Worm (Caenorhabditis elegans): Measurements from ENCODE around the gene srh-281.

The srh-281 gene

ce11 chrV:16162124-16162735 is 28.4 kb upstream of the srh-281 start, which contains the start of the genes str-109 and F10A3.11:
Gene str-109, minus strand, starts transcription at chrV:16162224.
Gene F10A3.11, plus strand, starts transcription at chrV:16162685.
- TF ChIP-seq egl-5 (tag; optimal IDR thresholded peaks at IDR 0.05) (no peak), aly-2 (tag; optimal IDR thresholded peaks at IDR 0.05) (no peak), ztf-4 (tag; optimal IDR thresholded peaks at IDR 0.05) (no peak), snpc-4 (tag; optimal IDR thresholded peaks at IDR 0.05) (no peak), ceh-9 (tag; optimal IDR thresholded peaks at IDR 0.05) (no peak), egl-27 (tag; optimal IDR thresholded peaks at IDR 0.05) (no peak), unc-62 (GFP tag; optimal IDR thresholded peaks at IDR 0.05) (no peak), nhr-25 (tag; optimal IDR thresholded peaks at IDR 0.05) (no peak), zag-1 (tag; optimal IDR thresholded peaks at IDR 0.05) (no peak), elt-2 (tag; optimal IDR thresholded peaks at IDR 0.05) (no peak), fkh-2 (tag; optimal IDR thresholded peaks at IDR 0.05) (no peak), nhr-28 (tag; optimal IDR thresholded peaks at IDR 0.05) (no peak), nfya-1 (tag; optimal IDR thresholded peaks at IDR 0.05; ENCODE audit: insufficient read depth) (no peak)

- TF ChIP-seq ceh-9 (tag; optimal IDR thresholded peaks at IDR 0.05) (no peak), aly-2 (tag; optimal IDR thresholded peaks at IDR 0.05) (no peak), nhr-23 (tag; optimal IDR thresholded peaks at IDR 0.05) (no peak), eor-1 (tag; optimal IDR thresholded peaks at IDR 0.05) (no peak), pha-4 (tag; optimal IDR thresholded peaks at IDR 0.05) (no peak), fos-1 (tag; optimal IDR thresholded peaks at IDR 0.05) (no peak), fkh-2 (tag; optimal IDR thresholded peaks at IDR 0.05) (no peak), daf-12 (tag; optimal IDR thresholded peaks at IDR 0.05) (no peak), lsy-12 (tag; optimal IDR thresholded peaks at IDR 0.05) (no peak), lin-39 (tag; optimal IDR thresholded peaks at IDR 0.05) (no peak), nhr-237 (tag; optimal IDR thresholded peaks at IDR 0.05) (no peak), lin-15B (tag; optimal IDR thresholded peaks at IDR 0.05) (no peak), ztf-4 (tag; optimal IDR thresholded peaks at IDR 0.05) (no peak), nhr-43 (tag; optimal IDR thresholded peaks at IDR 0.05; ENCODE audit: poor library complexity, severe bottlenecking) (no peak), nhr-77 (tag; optimal IDR thresholded peaks at IDR 0.05) (no peak), nhr-76 (tag; optimal IDR thresholded peaks at IDR 0.05) (no peak), ceh-28 (tag; optimal IDR thresholded peaks at IDR 0.05) (no peak), elt-3 (tag; optimal IDR thresholded peaks at IDR 0.05) (no peak), egl-27 (tag; optimal IDR thresholded peaks at IDR 0.05) (no peak), sea-2 (GFP tag; optimal IDR thresholded peaks at IDR 0.05) (no peak)
These were observed 26.9 kb upstream of the srh-281 start, which contains the start of gene F10A3.12 for ce11 chrV:16163719-16164118. Gene F10A3.12, plus strand, starts transcription at chrV:16164019.

ce11 chrV:16165936-16166335 is 24.6 kb upstream of the srh-281 start, which contains the start of gene str-108:
Gene str-108, plus strand, starts transcription at chrV:16166236.
- TF ChIP-seq nhr-12 (tag; optimal IDR thresholded peaks at IDR 0.05): no peak
- TF ChIP-seq unc-39 (tag; optimal IDR thresholded peaks at IDR 0.05): no peak
- no peak for TF ChIP-seq ztf-11 (tag; optimal IDR thresholded peaks at IDR 0.05)
- no peak for TF ChIP-seq lin-39 (tag; optimal IDR thresholded peaks at IDR 0.05)
- no peak for TF ChIP-seq ceh-9 (tag; optimal IDR thresholded peaks at IDR 0.05)
- TF ChIP-seq lsy-12 (tag; optimal IDR thresholded peaks at IDR 0.05): no peak
- no peak for TF ChIP-seq nhr-77 (tag; optimal IDR thresholded peaks at IDR 0.05)
- TF ChIP-seq nhr-23 (tag; optimal IDR thresholded peaks at IDR 0.05): no peak
- TF ChIP-seq pqm-1 (tag; optimal IDR thresholded peaks at IDR 0.05): no peak

- no peak for TF ChIP-seq pqm-1 (tag; optimal IDR thresholded peaks at IDR 0.05)
- TF ChIP-seq nhr-11 (tag; optimal IDR thresholded peaks at IDR 0.05): no peak
- TF ChIP-seq nhr-28 (tag; optimal IDR thresholded peaks at IDR 0.05): no peak
- no peak for TF ChIP-seq hmg-11 (tag; optimal IDR thresholded peaks at IDR 0.05)
- TF ChIP-seq egl-5 (tag; optimal IDR thresholded peaks at IDR 0.05): no peak
- TF ChIP-seq tbx-2 (tag; optimal IDR thresholded peaks at IDR 0.05): no peak
- no peak for TF ChIP-seq unc-39 (tag; optimal IDR thresholded peaks at IDR 0.05)
- no peak for TF ChIP-seq nfya-1 (tag; optimal IDR thresholded peaks at IDR 0.05; ENCODE audit: insufficient read depth)
- no peak for TF ChIP-seq ceh-16 (tag; optimal IDR thresholded peaks at IDR 0.05)
- TF ChIP-seq mdl-1 (tag; optimal IDR thresholded peaks at IDR 0.05): no peak
- no peak for TF ChIP-seq nhr-12 (tag; optimal IDR thresholded peaks at IDR 0.05)
- TF ChIP-seq nhr-25 (tag; optimal IDR thresholded peaks at IDR 0.05): no peak
- TF ChIP-seq skn-1 (tag; optimal IDR thresholded peaks at IDR 0.05): no peak
- no peak for TF ChIP-seq fkh-2 (tag; optimal IDR thresholded peaks at IDR 0.05)
- no peak for TF ChIP-seq nhr-67 (tag; optimal IDR thresholded peaks at IDR 0.05)
- no peak for TF ChIP-seq snpc-4 (tag; optimal IDR thresholded peaks at IDR 0.05)
- no peak for TF ChIP-seq lsy-12 (tag; optimal IDR thresholded peaks at IDR 0.05)
- no peak for TF ChIP-seq fkh-10 (GFP tag; optimal IDR thresholded peaks at IDR 0.05)
These were observed 21.6 kb upstream of the srh-281 start, which contains the start of gene str-111 for ce11 chrV:16169026-16169425. Gene str-111, minus strand, starts transcription at chrV:16169126.

Data from whole organism, L3 larva.